Worm (Caenorhabditis elegans) whole organism, late embryonic: ENCODE results near the gene smu-2.
A peak's percentile ranks its signal among the peaks of the same experiment; 100 is the strongest.

ENCODE experiments used
- C08G9.2 ChIP-seq: sonication (generic microtip); optimal IDR thresholded peaks from 2 replicates; lab custom pipeline; 2016; ENCODE audit warnings: mild to moderate bottlenecking, missing genetic modification characterization, moderate library complexity, missing compliant biosample characterization
- C38D4.7 ChIP-seq: fragments of 200-800 bp; sonication (Bioruptor generic); optimal IDR thresholded peaks from 2 replicates; lab custom pipeline; 2018; ENCODE audit warnings: mild to moderate bottlenecking, missing genetic modification characterization, moderate library complexity, missing compliant biosample characterization
- F13H6.1 ChIP-seq: sonication (generic microtip); optimal IDR thresholded peaks from 2 replicates; lab custom pipeline; 2016; ENCODE audit warnings: missing genetic modification characterization, missing compliant biosample characterization
- K02D7.2 ChIP-seq: sonication (generic microtip); optimal IDR thresholded peaks from 2 replicates; lab custom pipeline; 2017; ENCODE audit warnings: mild to moderate bottlenecking, missing genetic modification characterization, missing compliant biosample characterization
- K09A11.1 ChIP-seq: sonication (generic microtip); optimal IDR thresholded peaks from 2 replicates; lab custom pipeline; 2017; ENCODE audit warnings: antibody characterized with exemption, mild to moderate bottlenecking, missing genetic modification characterization, missing compliant biosample characterization; ENCODE audit not compliant: insufficient read depth
- ahr-1 ChIP-seq: sonication (generic microtip); optimal IDR thresholded peaks from 2 replicates; lab custom pipeline; 2016; ENCODE audit warnings: missing genetic modification characterization, missing compliant biosample characterization
- ceh-14 ChIP-seq: sonication (generic microtip); optimal IDR thresholded peaks from 2 replicates; lab custom pipeline; 2016; ENCODE audit warnings: missing genotype, missing genetic modification characterization, missing compliant biosample characterization
- ceh-18 ChIP-seq: sonication (generic microtip); optimal IDR thresholded peaks from 2 replicates; lab custom pipeline; 2016; ENCODE audit warnings: missing genetic modification characterization, missing compliant biosample characterization
- ceh-2 ChIP-seq: sonication (generic microtip); optimal IDR thresholded peaks from 2 replicates; lab custom pipeline; 2016; ENCODE audit warnings: missing genotype, missing genetic modification characterization, missing compliant biosample characterization
- ceh-22 ChIP-seq: sonication (generic microtip); optimal IDR thresholded peaks from 2 replicates; lab custom pipeline; 2017; ENCODE audit warnings: missing biosample characterization, missing genetic modification characterization
- ceh-24 ChIP-seq: sonication (generic microtip); optimal IDR thresholded peaks from 2 replicates; lab custom pipeline; 2016; ENCODE audit warnings: mild to moderate bottlenecking, missing genetic modification characterization, missing compliant biosample characterization
- ceh-31 ChIP-seq: sonication (generic microtip); optimal IDR thresholded peaks from 2 replicates; lab custom pipeline; 2016; ENCODE audit warnings: missing genetic modification characterization, missing compliant biosample characterization
- ceh-34 ChIP-seq: sonication (generic microtip); optimal IDR thresholded peaks from 2 replicates; lab custom pipeline; 2016; ENCODE audit warnings: mild to moderate bottlenecking, missing genetic modification characterization, missing compliant biosample characterization
- ceh-45 ChIP-seq: fragments of 200-800 bp; sonication (Bioruptor generic); IDR thresholded peaks from 2 replicates; pipeline ENCODE4 v1.3.6; 2022; ENCODE audit warnings: missing genetic modification reagents, missing genetic modification characterization, missing compliant biosample characterization
- ceh-48 ChIP-seq: sonication (generic microtip); optimal IDR thresholded peaks from 2 replicates; lab custom pipeline; 2016; ENCODE audit warnings: missing genetic modification characterization, inconsistent platforms, missing compliant biosample characterization
- ceh-9 ChIP-seq: sonication (generic microtip); optimal IDR thresholded peaks from 2 replicates; lab custom pipeline; 2016; ENCODE audit warnings: mild to moderate bottlenecking, missing genetic modification characterization, inconsistent platforms, missing compliant biosample characterization
- elt-2 ChIP-seq: sonication (generic microtip); optimal IDR thresholded peaks from 2 replicates; lab custom pipeline; 2016; ENCODE audit warnings: missing genetic modification reagents, missing genetic modification characterization, missing compliant biosample characterization
- elt-4 ChIP-seq: sonication (generic microtip); optimal IDR thresholded peaks from 2 replicates; lab custom pipeline; 2016; ENCODE audit warnings: missing genetic modification characterization, missing compliant biosample characterization
- ets-4 ChIP-seq: sonication (generic microtip); optimal IDR thresholded peaks from 2 replicates; lab custom pipeline; 2016; ENCODE audit warnings: missing genetic modification characterization, missing compliant biosample characterization
- fax-1 ChIP-seq: sonication (generic microtip); optimal IDR thresholded peaks from 2 replicates; lab custom pipeline; 2016; ENCODE audit warnings: missing genotype, missing genetic modification characterization, missing compliant biosample characterization
- fkh-6 ChIP-seq: sonication (generic microtip); optimal IDR thresholded peaks from 2 replicates; lab custom pipeline; 2016; ENCODE audit warnings: missing genetic modification characterization, missing compliant biosample characterization
- hlh-13 ChIP-seq: fragments of 200-800 bp; sonication (Bioruptor generic); optimal IDR thresholded peaks from 2 replicates; lab custom pipeline; 2018; ENCODE audit warnings: mild to moderate bottlenecking, missing genetic modification characterization, missing compliant biosample characterization
- hlh-15 ChIP-seq: sonication (generic microtip); optimal IDR thresholded peaks from 2 replicates; lab custom pipeline; 2016; ENCODE audit warnings: missing genetic modification characterization, missing compliant biosample characterization
- hlh-6 ChIP-seq: sonication (generic microtip); optimal IDR thresholded peaks from 2 replicates; lab custom pipeline; 2016; ENCODE audit warnings: missing genotype, missing genetic modification characterization, missing compliant biosample characterization
- hlh-8 ChIP-seq: sonication (generic microtip); optimal IDR thresholded peaks from 2 replicates; lab custom pipeline; 2016; ENCODE audit warnings: missing genotype, missing genetic modification characterization, missing compliant biosample characterization
- lim-6 ChIP-seq: sonication (generic microtip); optimal IDR thresholded peaks from 2 replicates; lab custom pipeline; 2016; ENCODE audit warnings: missing genetic modification characterization, missing compliant biosample characterization
- lin-11 ChIP-seq: fragments of 200-800 bp; sonication (Bioruptor generic); optimal IDR thresholded peaks from 2 replicates; lab custom pipeline; 2018; ENCODE audit warnings: mild to moderate bottlenecking, missing genetic modification characterization, missing compliant biosample characterization
- mec-3 ChIP-seq: sonication (generic microtip); optimal IDR thresholded peaks from 2 replicates; lab custom pipeline; 2016; ENCODE audit warnings: borderline replicate concordance, missing genetic modification characterization, missing compliant biosample characterization
- nfya-1 ChIP-seq: sonication (generic microtip); optimal IDR thresholded peaks from 2 replicates; lab custom pipeline; 2017; ENCODE audit warnings: missing genetic modification characterization, mild to moderate bottlenecking, missing compliant biosample characterization, antibody characterized with exemption, moderate library complexity
- nhr-11 ChIP-seq: fragments of 150-350 bp; optimal IDR thresholded peaks from 2 replicates; lab custom pipeline; 2014; ENCODE audit warnings: missing biosample characterization, missing genetic modification characterization
- npax-4 ChIP-seq: sonication (generic microtip); optimal IDR thresholded peaks from 2 replicates; lab custom pipeline; 2016; ENCODE audit warnings: missing genetic modification characterization, missing compliant biosample characterization
- pat-9 ChIP-seq: fragments of 200-800 bp; sonication (Bioruptor generic); optimal IDR thresholded peaks from 2 replicates; lab custom pipeline; 2018; ENCODE audit warnings: mild to moderate bottlenecking, missing genetic modification characterization, moderate library complexity, missing compliant biosample characterization
- pqm-1 ChIP-seq: sonication (generic microtip); optimal IDR thresholded peaks from 2 replicates; lab custom pipeline; 2016; ENCODE audit warnings: missing genetic modification characterization, missing compliant biosample characterization
- pros-1 ChIP-seq: fragments of 150-350 bp; optimal IDR thresholded peaks from 2 replicates; lab custom pipeline; 2014; ENCODE audit warnings: missing biosample characterization, missing genetic modification reagents, missing genetic modification characterization
- ref-2 ChIP-seq: sonication (generic microtip); optimal IDR thresholded peaks from 2 replicates; lab custom pipeline; 2016; ENCODE audit warnings: missing genetic modification characterization, missing compliant biosample characterization
- rnt-1 ChIP-seq: sonication (generic microtip); optimal IDR thresholded peaks from 2 replicates; lab custom pipeline; 2016; ENCODE audit warnings: missing genetic modification characterization, missing compliant biosample characterization
- sdc-2 ChIP-seq: sonication (generic microtip); optimal IDR thresholded peaks from 2 replicates; lab custom pipeline; 2016; ENCODE audit warnings: missing genotype, missing genetic modification characterization, missing compliant biosample characterization
- tbx-2 ChIP-seq: sonication (generic microtip); optimal IDR thresholded peaks from 2 replicates; lab custom pipeline; 2016; ENCODE audit warnings: missing genetic modification characterization, missing compliant biosample characterization
- tbx-7 ChIP-seq: sonication (generic microtip); optimal IDR thresholded peaks from 2 replicates; lab custom pipeline; 2016; ENCODE audit warnings: missing genotype, missing genetic modification characterization, missing compliant biosample characterization
- ttx-3 ChIP-seq: sonication (generic microtip); optimal IDR thresholded peaks from 2 replicates; lab custom pipeline; 2016; ENCODE audit warnings: missing genetic modification reagents, missing genetic modification characterization, missing compliant biosample characterization
- unc-3 ChIP-seq, 2 experiments: fragments of 200-800 bp in 1 of 2; sonication (Bioruptor generic) in 1 of 2; sonication (generic microtip) in 1 of 2; conservative IDR thresholded peaks in 1 of 2; optimal IDR thresholded peaks in 1 of 2; 2 replicates each; pipeline versions ENCODE4 v1.3.6 to Lab custom; 2016 to 2022; ENCODE audit warnings: missing compliant biosample characterization in 2 of 2, missing genetic modification characterization in 2 of 2, missing genetic modification reagents in 1 of 2
- unc-42 ChIP-seq: sonication (generic microtip); optimal IDR thresholded peaks from 2 replicates; lab custom pipeline; 2016; ENCODE audit warnings: missing genotype, missing genetic modification characterization, missing compliant biosample characterization
- unc-86 ChIP-seq: sonication (generic microtip); optimal IDR thresholded peaks from 2 replicates; lab custom pipeline; 2016; ENCODE audit warnings: missing genetic modification characterization, missing compliant biosample characterization
- zip-5 ChIP-seq: sonication (generic microtip); optimal IDR thresholded peaks from 2 replicates; lab custom pipeline; 2016; ENCODE audit warnings: missing genetic modification characterization, missing compliant biosample characterization
- ztf-16 ChIP-seq: sonication (generic microtip); optimal IDR thresholded peaks from 2 replicates; lab custom pipeline; 2017; ENCODE audit warnings: missing genetic modification characterization, missing compliant biosample characterization

smu-2 gene

ce11 chrII:3482231-3482630 lies at the start of gene smu-2:
Gene smu-2 (plus strand): TSS chrII:3482408.
- TF ChIP-seq elt-4 (no peak), ceh-24 (no peak), pros-1 (no peak), ceh-45 (GFP tag; lab: Robert Waterston, UW) (peak; percentile 50; the same call in 1 of the 2 replicates), C08G9.2 (tag; lab: Kevin White, UChicago) (peak; percentile 91), K02D7.2 (tag; lab: Kevin White, UChicago) (no peak), lin-11 (no peak), unc-42 (tag; lab: Kevin White, UChicago) (peak; percentile 98), elt-2 (peak; percentile 72), tbx-2 (tag; lab: Kevin White, UChicago) (peak; percentile 81), mec-3 (peak; percentile 73), C38D4.7 (GFP tag; lab: Kevin White, UChicago) (no peak), hlh-8 (peak; percentile 42), ets-4 (tag; lab: Kevin White, UChicago) (peak; percentile 86), ceh-14 (tag; lab: Kevin White, UChicago) (peak; percentile 82), ceh-2 (tag; lab: Kevin White, UChicago) (peak; percentile 92), ceh-31 (tag; lab: Kevin White, UChicago) (peak; percentile 96), unc-86 (tag; lab: Kevin White, UChicago) (peak; percentile 47), fkh-6 (tag; lab: Kevin White, UChicago) (peak; percentile 12), rnt-1 (tag; lab: Kevin White, UChicago) (peak; percentile 35), fax-1 (tag; lab: Kevin White, UChicago) (peak; percentile 31), ceh-34 (tag; lab: Kevin White, UChicago) (peak; percentile 46), nfya-1 (peak; percentile 33), pqm-1 (tag; lab: Kevin White, UChicago) (peak; percentile 52), ttx-3 (tag; lab: Kevin White, UChicago) (peak; percentile 41), hlh-6 (no peak), tbx-7 (tag; lab: Kevin White, UChicago) (peak; percentile 84), ceh-18 (peak; percentile 48), ceh-48 (peak; percentile 7), unc-3 (GFP tag; conservative IDR thresholded peaks at IDR 0.05; lab: Robert Waterston, UW) (0 out of 2 replicates have a peak, but pooled peaks have one; percentile 9), unc-3 (tag; optimal IDR thresholded peaks at IDR 0.05; lab: Kevin White, UChicago) (no peak), ref-2 (tag; lab: Kevin White, UChicago) (peak; percentile 59), K09A11.1 (tag; lab: Kevin White, UChicago) (no peak), hlh-15 (peak; percentile 34), lim-6 (tag; lab: Kevin White, UChicago) (peak; percentile 92), hlh-13 (no peak), ahr-1 (tag; lab: Kevin White, UChicago) (peak; percentile 40), zip-5 (tag; lab: Kevin White, UChicago) (peak; percentile 76)

- TF ChIP-seq sdc-2 (no peak), ztf-16 (no peak), hlh-15 (no peak), ref-2 (tag; lab: Kevin White, UChicago) (no peak), ceh-24 (no peak), ahr-1 (tag; lab: Kevin White, UChicago) (no peak), ceh-22 (no peak), F13H6.1 (tag; lab: Kevin White, UChicago) (no peak), rnt-1 (tag; lab: Kevin White, UChicago) (no peak), pat-9 (tag; lab: Kevin White, UChicago) (no peak), tbx-7 (tag; lab: Kevin White, UChicago) (no peak), nhr-11 (no peak), npax-4 (tag; lab: Kevin White, UChicago) (no peak), ceh-9 (tag; lab: Kevin White, UChicago) (no peak)
Observed at ce11 chrII:3434893-3435503, 47.2 kb upstream of the smu-2 start.
